Fruit fly (Drosophila melanogaster): ENCODE results near the gene SclB.

- TF ChIP-seq CG8478 (optimal IDR thresholded peaks at IDR 0.05), result no peak
- TF ChIP-seq CTCF (optimal IDR thresholded peaks at IDR 0.05), result no peak
Measured at dm6 chr2L:16837672-16838071, at the start of gene SclB, which contains the start of gene SclA.
